Fruit fly (Drosophila melanogaster) whole organism, embryonic: ENCODE results near the gene CG17349.
A peak's percentile ranks its signal among the peaks of the same experiment; 100 is the strongest.

ENCODE experiments used
- Blimp-1 ChIP-seq: fragments of 200-800 bp; sonication (Bioruptor generic); optimal IDR thresholded peaks from 3 replicates; lab custom pipeline; 2018; ENCODE audit warnings: missing biosample characterization, missing genetic modification characterization, mild to moderate bottlenecking, moderate library complexity, missing genetic modification reagents
- CG11398 ChIP-seq: fragments of 200-800 bp; sonication (Bioruptor generic); optimal IDR thresholded peaks from 2 replicates; lab custom pipeline; 2016; ENCODE audit warnings: missing biosample characterization, missing genetic modification characterization
- CG11723 ChIP-seq: fragments of 200-800 bp; sonication (Bioruptor generic); optimal IDR thresholded peaks from 2 replicates; lab custom pipeline; 2017; ENCODE audit warnings: missing biosample characterization, mild to moderate bottlenecking, missing genetic modification characterization
- CG12219 ChIP-seq: fragments of 200-800 bp; sonication (Bioruptor generic); optimal IDR thresholded peaks from 3 replicates; lab custom pipeline; 2018; ENCODE audit warnings: missing biosample characterization, mild to moderate bottlenecking, missing genetic modification characterization
- CG12391 ChIP-seq: fragments of 200-800 bp; sonication (Bioruptor generic); optimal IDR thresholded peaks from 3 replicates; lab custom pipeline; 2018; ENCODE audit warnings: missing biosample characterization, mild to moderate bottlenecking, missing genetic modification characterization, moderate library complexity
- CG12769 ChIP-seq: fragments of 200-800 bp; sonication (Bioruptor generic); optimal IDR thresholded peaks from 2 replicates; lab custom pipeline; 2019; ENCODE audit warnings: missing biosample characterization, mild to moderate bottlenecking, missing genetic modification characterization, moderate library complexity
- CG13287 ChIP-seq: fragments of 200-800 bp; sonication (Bioruptor generic); IDR thresholded peaks from 2 replicates; pipeline ENCODE4 v1.3.6; 2022; ENCODE audit warnings: missing biosample characterization, missing genetic modification characterization; ENCODE audit not compliant: partially characterized antibody
- CG14014 ChIP-seq: fragments of 200-800 bp; sonication (Bioruptor generic); IDR thresholded peaks from 2 replicates; pipeline ENCODE4 v1.3.6; 2022; ENCODE audit warnings: missing biosample characterization, missing genetic modification characterization
- CG14441 ChIP-seq: fragments of 200-800 bp; sonication (Bioruptor generic); IDR thresholded peaks from 2 replicates; pipeline ENCODE4 v1.3.6; 2022; ENCODE audit warnings: missing biosample characterization, missing genetic modification characterization
- CG15073 ChIP-seq: fragments of 200-800 bp; sonication (Bioruptor generic); optimal IDR thresholded peaks from 2 replicates; lab custom pipeline; 2016; ENCODE audit warnings: missing biosample characterization, missing genetic modification characterization
- CG15269 ChIP-seq: fragments of 200-800 bp; sonication (Bioruptor generic); optimal IDR thresholded peaks from 2 replicates; lab custom pipeline; 2018; ENCODE audit warnings: missing biosample characterization, mild to moderate bottlenecking, missing genetic modification characterization, moderate library complexity
- CG16815 ChIP-seq: fragments of 200-800 bp; sonication (Bioruptor generic); optimal IDR thresholded peaks from 3 replicates; lab custom pipeline; 2017; ENCODE audit warnings: missing biosample characterization, mild to moderate bottlenecking, missing genetic modification characterization
- CG18011 ChIP-seq: fragments of 200-800 bp; sonication (Bioruptor generic); optimal IDR thresholded peaks from 2 replicates; lab custom pipeline; 2017; ENCODE audit warnings: missing biosample characterization, missing genetic modification characterization, mild to moderate bottlenecking, moderate library complexity, missing genotype
- CG18764 ChIP-seq: fragments of 200-800 bp; sonication (Bioruptor generic); optimal IDR thresholded peaks from 3 replicates; lab custom pipeline; 2016; ENCODE audit warnings: missing biosample characterization, missing genetic modification characterization
- CG2678 ChIP-seq: fragments of 200-800 bp; sonication (Bioruptor generic); optimal IDR thresholded peaks from 3 replicates; lab custom pipeline; 2019; ENCODE audit warnings: missing biosample characterization, mild to moderate bottlenecking, missing genetic modification characterization, moderate library complexity
- CG30403 ChIP-seq: fragments of 200-800 bp; sonication (Bioruptor generic); optimal IDR thresholded peaks from 3 replicates; lab custom pipeline; 2016; ENCODE audit warnings: missing biosample characterization, missing genetic modification characterization
- CG31441 ChIP-seq: fragments of 200-800 bp; sonication (Bioruptor generic); IDR thresholded peaks from 2 replicates; pipeline ENCODE4 v1.3.6; 2022; ENCODE audit warnings: missing biosample characterization, missing genetic modification characterization
- CG32767 ChIP-seq: fragments of 200-800 bp; sonication (Bioruptor generic); IDR thresholded peaks from 2 replicates; pipeline ENCODE4 v1.3.6; 2022; ENCODE audit warnings: missing biosample characterization, missing genetic modification characterization
- CG34376 ChIP-seq: fragments of 200-800 bp; sonication (Bioruptor generic); optimal IDR thresholded peaks from 2 replicates; lab custom pipeline; 2018; ENCODE audit warnings: missing biosample characterization, mild to moderate bottlenecking, missing genetic modification characterization
- CG3847 ChIP-seq: fragments of 200-800 bp; sonication (Bioruptor generic); IDR thresholded peaks from 2 replicates; pipeline ENCODE4 v1.3.6; 2022; ENCODE audit warnings: missing biosample characterization, missing genetic modification characterization
- CG4328 ChIP-seq: fragments of 200-800 bp; sonication (Bioruptor generic); optimal IDR thresholded peaks from 3 replicates; lab custom pipeline; 2017; ENCODE audit warnings: missing biosample characterization, missing genetic modification reagents, missing genetic modification characterization
- CG7786 ChIP-seq: fragments of 200-800 bp; sonication (Bioruptor generic); optimal IDR thresholded peaks from 2 replicates; lab custom pipeline; 2016; ENCODE audit warnings: missing biosample characterization, missing genetic modification characterization
- D ChIP-seq, 2 experiments: fragments of 200-800 bp in 1 of 2; fragments of >200 bp in 1 of 2; sonication (Bioruptor generic) in 1 of 2; optimal IDR thresholded peaks; 2 replicates in 1 of 2; 3 replicates in 1 of 2; lab custom pipeline; 2017; ENCODE audit warnings: mild to moderate bottlenecking in 1 of 2, missing biosample characterization in 1 of 2, missing genetic modification characterization in 1 of 2, missing genetic modification reagents in 1 of 2
- Deaf1 ChIP-seq: fragments of 200-800 bp; optimal IDR thresholded peaks from 3 replicates; lab custom pipeline; 2019; ENCODE audit warnings: missing biosample characterization, mild to moderate bottlenecking, missing genetic modification characterization, moderate library complexity
- E2f1 ChIP-seq: fragments of 200-800 bp; sonication (Bioruptor generic); IDR thresholded peaks from 2 replicates; pipeline ENCODE4 v1.3.6; 2022; ENCODE audit warnings: missing biosample characterization, missing genetic modification characterization
- Gsc ChIP-seq: fragments of 200-800 bp; sonication (Bioruptor generic); IDR thresholded peaks from 2 replicates; pipeline ENCODE4 v1.3.6; 2022; ENCODE audit warnings: missing biosample characterization, missing genetic modification characterization
- Hr78 ChIP-seq, 2 experiments: fragments of 200-800 bp in 1 of 2; fragments of >200 bp in 1 of 2; sonication (Bioruptor generic) in 1 of 2; optimal IDR thresholded peaks; 2 replicates each; lab custom pipeline; 2017 to 2019; ENCODE audit warnings: missing biosample characterization in 2 of 2, missing genetic modification characterization in 2 of 2, mild to moderate bottlenecking in 1 of 2, moderate library complexity in 1 of 2
- Med ChIP-seq: fragments of 200-800 bp; sonication (Bioruptor generic); peaks from one replicate; lab custom pipeline; 2016; ENCODE audit warnings: missing biosample characterization, missing genetic modification characterization, mild to moderate bottlenecking, inconsistent platforms, moderate library complexity
- NC2β ChIP-seq: fragments of 200-800 bp; sonication (Bioruptor generic); optimal IDR thresholded peaks from 2 replicates; lab custom pipeline; 2016; ENCODE audit warnings: missing biosample characterization, missing genetic modification characterization
- Neu2 ChIP-seq: fragments of 200-800 bp; sonication (Bioruptor generic); optimal IDR thresholded peaks from 3 replicates; lab custom pipeline; 2016; ENCODE audit warnings: missing biosample characterization, missing genetic modification characterization, borderline replicate concordance
- Nf-YB ChIP-seq: fragments of 200-800 bp; sonication (Bioruptor generic); optimal IDR thresholded peaks from 3 replicates; lab custom pipeline; 2019; ENCODE audit warnings: missing biosample characterization, mild to moderate bottlenecking, missing genetic modification characterization, moderate library complexity
- Nf-YC ChIP-seq: fragments of 200-800 bp; optimal IDR thresholded peaks from 3 replicates; lab custom pipeline; 2019; ENCODE audit warnings: missing biosample characterization, mild to moderate bottlenecking, missing genetic modification characterization, moderate library complexity
- Sry-β ChIP-seq: fragments of 200-800 bp; sonication (Bioruptor generic); optimal IDR thresholded peaks from 2 replicates; lab custom pipeline; 2018; ENCODE audit warnings: missing biosample characterization, mild to moderate bottlenecking, missing genetic modification characterization, moderate library complexity
- bigmax ChIP-seq: fragments of 200-800 bp; sonication (Bioruptor generic); optimal IDR thresholded peaks from 2 replicates; lab custom pipeline; 2018; ENCODE audit warnings: missing biosample characterization, mild to moderate bottlenecking, missing genetic modification characterization
- crp ChIP-seq, 2 experiments: fragments of 200-800 bp; sonication (Bioruptor generic); optimal IDR thresholded peaks; 2 replicates in 1 of 2; 3 replicates in 1 of 2; lab custom pipeline; 2017; ENCODE audit warnings: missing biosample characterization in 2 of 2, missing genetic modification characterization in 2 of 2, mild to moderate bottlenecking in 1 of 2, moderate library complexity in 1 of 2
- dati ChIP-seq: fragments of 200-800 bp; sonication (Bioruptor generic); IDR thresholded peaks from 2 replicates; pipeline ENCODE4 v1.3.6; 2022; ENCODE audit warnings: missing biosample characterization, missing genetic modification characterization
- exex ChIP-seq: fragments of 200-800 bp; sonication (Bioruptor generic); optimal IDR thresholded peaks from 4 replicates; lab custom pipeline; 2018; ENCODE audit warnings: missing biosample characterization, mild to moderate bottlenecking, missing genetic modification characterization, moderate library complexity
- gsb-n ChIP-seq: fragments of 200-800 bp; sonication (Bioruptor generic); optimal IDR thresholded peaks from 3 replicates; lab custom pipeline; 2018; ENCODE audit warnings: missing biosample characterization, mild to moderate bottlenecking, missing genetic modification characterization
- ken ChIP-seq: fragments of 200-800 bp; sonication (Bioruptor generic); IDR thresholded peaks from 3 replicates; pipeline ENCODE4 v1.3.6; 2022; ENCODE audit warnings: missing biosample characterization, missing genetic modification characterization
- knrl ChIP-seq: fragments of 200-800 bp; sonication (Bioruptor generic); IDR thresholded peaks from 3 replicates; pipeline ENCODE4 v1.3.6; 2022; ENCODE audit warnings: missing biosample characterization, missing genetic modification characterization; ENCODE audit not compliant: partially characterized antibody
- lab ChIP-seq: fragments of 200-800 bp; sonication (Bioruptor generic); optimal IDR thresholded peaks from 3 replicates; lab custom pipeline; 2017; ENCODE audit warnings: missing biosample characterization, missing genetic modification characterization, mild to moderate bottlenecking, moderate library complexity, missing genetic modification reagents
- lov ChIP-seq, 2 experiments: fragments of 200-800 bp in 1 of 2; fragments of >200 bp in 1 of 2; sonication (Bioruptor generic) in 1 of 2; IDR thresholded peaks in 1 of 2; optimal IDR thresholded peaks in 1 of 2; 2 replicates in 1 of 2; 3 replicates in 1 of 2; pipeline versions ENCODE4 v1.3.6 to Lab custom; 2017 to 2022; ENCODE audit warnings: missing biosample characterization in 1 of 2, missing genetic modification characterization in 1 of 2
- onecut ChIP-seq: fragments of 200-800 bp; sonication (Bioruptor generic); IDR thresholded peaks from 2 replicates; pipeline ENCODE4 v1.3.6; 2022; ENCODE audit warnings: missing biosample characterization, missing genetic modification characterization
- pnt ChIP-seq: fragments of 200-800 bp; sonication (Bioruptor generic); optimal IDR thresholded peaks from 3 replicates; lab custom pipeline; 2016; ENCODE audit warnings: missing biosample characterization, missing genetic modification characterization
- salm ChIP-seq: fragments of 200-800 bp; sonication (Bioruptor generic); optimal IDR thresholded peaks from 2 replicates; lab custom pipeline; 2018; ENCODE audit warnings: missing biosample characterization, mild to moderate bottlenecking, missing genetic modification characterization
- sd ChIP-seq: fragments of 200-800 bp; sonication (Bioruptor generic); optimal IDR thresholded peaks from 3 replicates; lab custom pipeline; 2018; ENCODE audit warnings: missing biosample characterization, mild to moderate bottlenecking, missing genetic modification characterization, moderate library complexity
- sens ChIP-seq: fragments of 200-800 bp; sonication (Bioruptor generic); peaks from one replicate; lab custom pipeline; 2016; ENCODE audit warnings: missing biosample characterization, missing genetic modification characterization
- sr ChIP-seq: fragments of 200-800 bp; sonication (Bioruptor generic); IDR thresholded peaks from 3 replicates; pipeline ENCODE4 v1.3.6; 2022; ENCODE audit warnings: missing biosample characterization, missing genetic modification characterization
- sug ChIP-seq: fragments of 200-800 bp; optimal IDR thresholded peaks from 2 replicates; lab custom pipeline; 2019; ENCODE audit warnings: missing biosample characterization, mild to moderate bottlenecking, missing genetic modification characterization, moderate library complexity

The CG17349 gene

DNA sequence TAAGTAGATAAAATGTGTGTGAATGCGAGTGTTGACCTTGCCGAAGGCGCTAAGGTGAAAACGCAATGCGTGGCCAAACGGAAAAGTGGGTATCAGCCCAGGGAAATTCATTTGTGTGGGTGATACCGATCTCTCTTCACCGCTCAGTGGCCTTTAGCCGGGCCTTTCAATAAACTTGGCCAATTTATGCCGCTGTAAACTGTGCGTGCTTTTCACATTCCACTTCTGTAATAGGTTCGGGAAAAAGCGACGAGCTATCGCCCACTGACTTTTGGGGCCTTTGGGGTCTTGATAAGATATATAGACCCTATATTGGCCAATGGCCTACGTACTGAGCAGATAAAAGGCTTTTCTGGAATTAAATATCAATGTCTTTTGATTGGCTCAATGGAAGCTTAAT, 51.3 kb downstream of the CG17349 start (continued):
- no peak for TF ChIP-seq onecut (GFP tag; lab: Robert Waterston, UW)
- no peak for TF ChIP-seq CG32767 (GFP tag; lab: Robert Waterston, UW)
- TF ChIP-seq exex (tag; lab: Kevin White, UChicago) = peak; percentile 61
- no peak for TF ChIP-seq sens (GFP tag; lab: Kevin White, UChicago)
- peak in 1 of 2 experiments; percentile 18 for TF ChIP-seq Hr78 (GFP tag; optimal IDR thresholded peaks at IDR 0.05; lab: Kevin White, UChicago)
- TF ChIP-seq CG14014 (GFP tag; lab: Robert Waterston, UW) = peak; percentile 19; the same call in 1 of the 2 replicates
- no peak for TF ChIP-seq CG11723 (GFP tag; lab: Kevin White, UChicago)
- no peak for TF ChIP-seq CG31441 (GFP tag; lab: Robert Waterston, UW)
- no peak for TF ChIP-seq Med (GFP tag; lab: Kevin White, UChicago)
- TF ChIP-seq Nf-YC (tag; lab: Kevin White, UChicago) = peak; percentile 75
- TF ChIP-seq CG4328 (GFP tag; lab: Kevin White, UChicago) = peak; percentile 28
- TF ChIP-seq pnt (GFP tag; lab: Kevin White, UChicago) = no peak
- no peak for TF ChIP-seq knrl (GFP tag; lab: Robert Waterston, UW)
- TF ChIP-seq CG30403 (GFP tag; lab: Kevin White, UChicago) = no peak
- peak; percentile 94 for TF ChIP-seq sd (tag; lab: Kevin White, UChicago)
- TF ChIP-seq crp (GFP tag; optimal IDR thresholded peaks at IDR 0.05; lab: Kevin White, UChicago) = no peak
- TF ChIP-seq bigmax = no peak
- no peak for TF ChIP-seq CG18011 (GFP tag; lab: Kevin White, UChicago)
- TF ChIP-seq lab (GFP tag; lab: Kevin White, UChicago) = peak; percentile 16
- TF ChIP-seq CG12769 (tag; lab: Kevin White, UChicago) = peak; percentile 65
- peak; percentile 3 for TF ChIP-seq CG2678 (tag; lab: Kevin White, UChicago)
- TF ChIP-seq CG7786 (GFP tag; lab: Kevin White, UChicago) = no peak
- TF ChIP-seq CG12391 = no peak
- no peak for TF ChIP-seq lov (optimal IDR thresholded peaks at IDR 0.05; lab: Kevin White, UChicago)
- no peak for TF ChIP-seq lov (GFP tag; IDR thresholded peaks at IDR 0.05; lab: Robert Waterston, UW)
- TF ChIP-seq Deaf1 (tag; lab: Kevin White, UChicago) = peak; percentile 32
- TF ChIP-seq CG11398 (GFP tag; lab: Kevin White, UChicago) = no peak
- no peak for TF ChIP-seq Gsc (GFP tag; lab: Robert Waterston, UW)
- TF ChIP-seq E2f1 (GFP tag; lab: Robert Waterston, UW) = no peak
- TF ChIP-seq CG14441 = no peak
- no peak for TF ChIP-seq dati
- no peak for TF ChIP-seq CG18764 (GFP tag; lab: Kevin White, UChicago)
- TF ChIP-seq gsb-n (tag; lab: Kevin White, UChicago) = no peak
- TF ChIP-seq salm (tag; lab: Kevin White, UChicago) = no peak
- TF ChIP-seq CG15073 (GFP tag; lab: Kevin White, UChicago) = no peak
- TF ChIP-seq CG34376 = peak; percentile 37
- TF ChIP-seq Neu2 (GFP tag; lab: Kevin White, UChicago) = no peak
- no peak for TF ChIP-seq CG13287 (GFP tag; lab: Robert Waterston, UW)
- no peak for TF ChIP-seq Sry-β (GFP tag; lab: Kevin White, UChicago)
- no peak for TF ChIP-seq D (optimal IDR thresholded peaks at IDR 0.05; lab: Kevin White, UChicago)
- TF ChIP-seq D (GFP tag; optimal IDR thresholded peaks at IDR 0.05; lab: Kevin White, UChicago) = no peak
- TF ChIP-seq CG16815 (GFP tag; lab: Kevin White, UChicago) = no peak
- TF ChIP-seq Blimp-1 (GFP tag; lab: Kevin White, UChicago) = no peak
- no peak for TF ChIP-seq CG3847 (GFP tag; lab: Robert Waterston, UW)
- peak; percentile 69; the same call in 2 of the 3 replicates for TF ChIP-seq sr (GFP tag; lab: Robert Waterston, UW)
- peak; percentile 91 for TF ChIP-seq sug (tag; lab: Kevin White, UChicago)
- no peak for TF ChIP-seq CG12219 (GFP tag; lab: Kevin White, UChicago)
- no peak for TF ChIP-seq CG15269 (tag; lab: Kevin White, UChicago)
- TF ChIP-seq Nf-YB (GFP tag; lab: Kevin White, UChicago) = peak; percentile 65
- TF ChIP-seq ken (GFP tag; lab: Robert Waterston, UW) = no peak
- no peak for TF ChIP-seq NC2β (GFP tag; lab: Kevin White, UChicago)
